Worm (Caenorhabditis elegans) whole organism, mixed stage, embryonic: ENCODE measurements around the gene srd-2.

Source experiments
- M03D4.4 ChIP-seq: sonication (generic microtip); optimal IDR thresholded peaks from 2 replicates; lab custom pipeline; 2017; ENCODE audit warnings: mild to moderate bottlenecking, missing genetic modification characterization, missing compliant biosample characterization
- elt-3 ChIP-seq: fragments of 150-350 bp; optimal IDR thresholded peaks from 2 replicates; lab custom pipeline; 2014; ENCODE audit warnings: missing biosample characterization, missing genetic modification characterization
- mab-5 ChIP-seq: fragments of 150-350 bp; optimal IDR thresholded peaks from 2 replicates; lab custom pipeline; 2014; ENCODE audit warnings: missing biosample characterization, missing genetic modification characterization
- unc-62 ChIP-seq: fragments of 150-350 bp; optimal IDR thresholded peaks from 2 replicates; lab custom pipeline; 2014; ENCODE audit warnings: missing biosample characterization, missing genetic modification reagents, missing genetic modification characterization
- ztf-11 ChIP-seq: fragments of 150-350 bp; optimal IDR thresholded peaks from 2 replicates; lab custom pipeline; 2014; ENCODE audit warnings: missing biosample characterization, missing genetic modification characterization

DNA sequence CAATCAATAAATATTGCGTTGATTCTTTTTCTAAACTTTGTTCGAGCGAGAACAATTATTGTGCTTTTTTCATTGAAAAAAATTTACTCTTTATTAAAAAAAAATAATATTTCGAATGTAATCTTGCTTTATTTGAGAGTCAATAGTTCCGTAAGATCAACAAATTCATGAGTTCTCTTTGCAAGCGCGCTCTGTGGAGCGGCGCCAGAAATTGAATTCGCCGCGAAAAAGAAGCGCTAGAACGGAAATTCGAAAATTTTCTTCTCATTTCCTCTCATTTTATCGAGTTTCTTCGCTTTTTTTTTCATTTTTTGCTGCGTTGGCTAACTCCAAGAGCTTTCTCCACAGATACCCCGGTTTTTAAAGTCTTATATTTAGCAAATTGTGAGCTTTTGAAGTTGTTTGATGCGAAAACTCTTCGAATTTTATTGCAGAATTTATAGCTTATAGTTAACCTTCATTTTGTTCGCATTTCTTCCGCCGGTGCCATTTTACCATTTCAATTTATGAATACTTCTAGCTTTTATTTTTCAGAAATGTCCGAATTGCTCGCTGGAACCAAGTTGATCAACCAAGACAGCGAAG, 9.5 kb upstream of the srd-2 start, which contains the start of gene R05H5.3:
- TF ChIP-seq ztf-11 (tag; lab: Kevin White, UChicago) (no peak), mab-5 (tag; lab: Kevin White, UChicago) (no peak), M03D4.4 (no peak), unc-62 (GFP tag; lab: Kevin White, UChicago) (no peak), elt-3 (tag; lab: Kevin White, UChicago) (no peak)
